Fruit fly (Drosophila melanogaster) whole organism, embryonic: Measurements from ENCODE around the gene Gel.

Experiments
- Bgb ChIP-seq: fragments of 200-800 bp; sonication (Bioruptor generic); IDR thresholded peaks from 2 replicates; pipeline ENCODE4 v1.3.6; 2022; ENCODE audit warnings: missing biosample characterization, missing genetic modification characterization; ENCODE audit not compliant: partially characterized antibody
- CG16813 ChIP-seq: fragments of 200-800 bp; sonication (Bioruptor generic); IDR thresholded peaks from 3 replicates; pipeline ENCODE4 v1.3.6; 2022; ENCODE audit warnings: missing biosample characterization, missing genetic modification characterization; ENCODE audit not compliant: partially characterized antibody
- Sox100B ChIP-seq: fragments of 200-800 bp; sonication (Bioruptor generic); optimal IDR thresholded peaks from 3 replicates; lab custom pipeline; 2018; ENCODE audit warnings: missing biosample characterization, mild to moderate bottlenecking, missing genetic modification characterization
- Sox102F ChIP-seq: fragments of 200-800 bp; sonication (Bioruptor generic); optimal IDR thresholded peaks from 2 replicates; lab custom pipeline; 2018; ENCODE audit warnings: missing biosample characterization, mild to moderate bottlenecking, missing genetic modification characterization, moderate library complexity
- gfzf ChIP-seq: fragments of 200-800 bp; sonication (Bioruptor generic); optimal IDR thresholded peaks from 2 replicates; lab custom pipeline; 2016; ENCODE audit warnings: missing biosample characterization, mild to moderate bottlenecking, missing genetic modification characterization, moderate library complexity
- nerfin-2 ChIP-seq: fragments of 200-800 bp; sonication (Bioruptor generic); IDR thresholded peaks from 2 replicates; pipeline ENCODE4 v1.3.6; 2022; ENCODE audit warnings: missing biosample characterization, missing genetic modification characterization; ENCODE audit not compliant: partially characterized antibody

- TF ChIP-seq Sox100B, result no peak
- TF ChIP-seq gfzf (GFP tag; lab: Kevin White, UChicago), result no peak
- no peak for TF ChIP-seq nerfin-2 (GFP tag; lab: Robert Waterston, UW)
- no peak for TF ChIP-seq CG16813 (GFP tag; lab: Robert Waterston, UW)
- no peak for TF ChIP-seq Bgb (GFP tag; lab: Robert Waterston, UW)
- TF ChIP-seq Sox102F (GFP tag; lab: Kevin White, UChicago), result no peak
Measured at dm6 chr3R:4280062-4280461, 45.0 kb downstream of the Gel start, which contains the start of gene cpx.
